Fruit fly (Drosophila melanogaster) whole organism, embryonic: Measurements from ENCODE around the gene CG18563.

Experiments
- B-H1 ChIP-seq: fragments of 200-800 bp; sonication (Bioruptor generic); IDR thresholded peaks from 3 replicates; pipeline ENCODE4 v1.3.6; 2022; ENCODE audit warnings: missing biosample characterization, missing genetic modification characterization
- BEAF-32 ChIP-seq: fragments of 200-800 bp; sonication (Bioruptor generic); optimal IDR thresholded peaks from 3 replicates; lab custom pipeline; 2017; ENCODE audit warnings: missing biosample characterization, missing genetic modification characterization, mild to moderate bottlenecking, moderate library complexity, missing genetic modification reagents
- Blimp-1 ChIP-seq: fragments of 200-800 bp; sonication (Bioruptor generic); optimal IDR thresholded peaks from 3 replicates; lab custom pipeline; 2018; ENCODE audit warnings: missing biosample characterization, missing genetic modification characterization, mild to moderate bottlenecking, moderate library complexity, missing genetic modification reagents
- CG10209 ChIP-seq: fragments of 200-800 bp; sonication (Bioruptor generic); optimal IDR thresholded peaks from 3 replicates; lab custom pipeline; 2017; ENCODE audit warnings: missing biosample characterization, mild to moderate bottlenecking, missing genetic modification characterization, missing genetic modification reagents
- CG13894 ChIP-seq: fragments of 200-800 bp; sonication (Bioruptor generic); optimal IDR thresholded peaks from 3 replicates; lab custom pipeline; 2018; ENCODE audit warnings: missing biosample characterization, mild to moderate bottlenecking, missing genetic modification characterization, moderate library complexity
- CG14965 ChIP-seq: fragments of 200-800 bp; sonication (Bioruptor generic); optimal IDR thresholded peaks from 2 replicates; lab custom pipeline; 2016; ENCODE audit warnings: missing biosample characterization, missing genetic modification characterization, borderline replicate concordance
- CG16863 ChIP-seq: fragments of 200-800 bp; sonication (Bioruptor generic); optimal IDR thresholded peaks from 3 replicates; lab custom pipeline; 2016; ENCODE audit warnings: missing biosample characterization, missing genetic modification characterization
- CG17568 ChIP-seq: fragments of 200-800 bp; sonication (Bioruptor generic); optimal IDR thresholded peaks from 2 replicates; lab custom pipeline; 2018; ENCODE audit warnings: missing biosample characterization, mild to moderate bottlenecking, missing genetic modification characterization, moderate library complexity
- CG17612 ChIP-seq: fragments of 200-800 bp; sonication (Bioruptor generic); IDR thresholded peaks from 2 replicates; pipeline ENCODE4 v1.3.6; 2022; ENCODE audit warnings: missing biosample characterization, missing genetic modification characterization
- CG18599 ChIP-seq: fragments of 200-800 bp; sonication (Bioruptor generic); optimal IDR thresholded peaks from 3 replicates; lab custom pipeline; 2017; ENCODE audit warnings: missing biosample characterization, missing genetic modification characterization, mild to moderate bottlenecking, moderate library complexity, missing genetic modification reagents
- CG18764 ChIP-seq: fragments of 200-800 bp; sonication (Bioruptor generic); optimal IDR thresholded peaks from 3 replicates; lab custom pipeline; 2016; ENCODE audit warnings: missing biosample characterization, missing genetic modification characterization
- CG2129 ChIP-seq: fragments of 200-800 bp; sonication (Bioruptor generic); IDR thresholded peaks from 2 replicates; pipeline ENCODE4 v1.3.6; 2022; ENCODE audit warnings: missing biosample characterization, missing genetic modification characterization; ENCODE audit not compliant: partially characterized antibody
- CG3065 ChIP-seq: fragments of 200-800 bp; sonication (Bioruptor generic); optimal IDR thresholded peaks from 2 replicates; lab custom pipeline; 2016; ENCODE audit warnings: missing biosample characterization, missing genetic modification characterization
- CG3163 ChIP-seq: fragments of 200-800 bp; sonication (Bioruptor generic); optimal IDR thresholded peaks from 3 replicates; lab custom pipeline; 2016; ENCODE audit warnings: missing biosample characterization, missing genetic modification characterization
- CG4820 ChIP-seq: fragments of 200-800 bp; sonication (Bioruptor generic); optimal IDR thresholded peaks from 3 replicates; lab custom pipeline; 2016; ENCODE audit warnings: missing biosample characterization, missing genetic modification characterization
- CG6175 ChIP-seq: fragments of 200-800 bp; sonication (Bioruptor generic); IDR thresholded peaks from 3 replicates; pipeline ENCODE4 v1.3.6; 2022; ENCODE audit warnings: missing biosample characterization, missing genetic modification characterization
- CG8388 ChIP-seq: fragments of 200-800 bp; sonication (Bioruptor generic); optimal IDR thresholded peaks from 2 replicates; lab custom pipeline; 2019; ENCODE audit warnings: missing biosample characterization, mild to moderate bottlenecking, missing genetic modification characterization, moderate library complexity
- CG8944 ChIP-seq: fragments of 200-800 bp; sonication (Bioruptor generic); optimal IDR thresholded peaks from 3 replicates; lab custom pipeline; 2016; ENCODE audit warnings: missing biosample characterization, missing genetic modification characterization
- CG9797 ChIP-seq: fragments of 200-800 bp; sonication (Bioruptor generic); optimal IDR thresholded peaks from 3 replicates; lab custom pipeline; 2018; ENCODE audit warnings: missing biosample characterization, mild to moderate bottlenecking, missing genetic modification characterization
- CG9817 ChIP-seq: fragments of 200-800 bp; sonication (Bioruptor generic); optimal IDR thresholded peaks from 2 replicates; lab custom pipeline; 2018; ENCODE audit warnings: missing biosample characterization, mild to moderate bottlenecking, missing genetic modification characterization, moderate library complexity
- Dll ChIP-seq: fragments of 200-800 bp; sonication (Bioruptor generic); IDR thresholded peaks from 4 replicates; pipeline ENCODE4 v1.3.6; 2022; ENCODE audit warnings: missing biosample characterization, missing genetic modification characterization; ENCODE audit not compliant: partially characterized antibody
- Elba2 ChIP-seq: fragments of 200-800 bp; sonication (Bioruptor generic); optimal IDR thresholded peaks from 3 replicates; lab custom pipeline; 2016; ENCODE audit warnings: missing biosample characterization, missing genetic modification characterization
- H2.0 ChIP-seq: fragments of 200-800 bp; sonication (Bioruptor generic); IDR thresholded peaks from 2 replicates; pipeline ENCODE4 v1.3.6; 2022; ENCODE audit warnings: missing biosample characterization, missing genetic modification characterization
- Hand ChIP-seq: fragments of 200-800 bp; sonication (Bioruptor generic); optimal IDR thresholded peaks from 2 replicates; lab custom pipeline; 2017; ENCODE audit warnings: mild to moderate bottlenecking, missing biosample characterization, missing genetic modification reagents, missing genetic modification characterization
- Jarid2 ChIP-seq: fragments of 200-800 bp; sonication (Bioruptor generic); optimal IDR thresholded peaks from 3 replicates; lab custom pipeline; 2017; ENCODE audit warnings: mild to moderate bottlenecking, missing biosample characterization, missing genetic modification reagents, missing genetic modification characterization
- Meics ChIP-seq: fragments of 200-800 bp; sonication (Bioruptor generic); optimal IDR thresholded peaks from 2 replicates; lab custom pipeline; 2017; ENCODE audit warnings: missing biosample characterization, mild to moderate bottlenecking, missing genetic modification characterization
- Myb ChIP-seq: fragments of 200-800 bp; sonication (Bioruptor generic); optimal IDR thresholded peaks from 2 replicates; lab custom pipeline; 2016; ENCODE audit warnings: missing biosample characterization, missing genetic modification characterization
- NFAT ChIP-seq: fragments of 200-800 bp; sonication (Bioruptor generic); IDR thresholded peaks from 2 replicates; pipeline ENCODE4 v1.3.6; 2022; ENCODE audit warnings: missing biosample characterization, missing genetic modification characterization
- NfI ChIP-seq: fragments of 200-800 bp; sonication (Bioruptor generic); optimal IDR thresholded peaks from 3 replicates; lab custom pipeline; 2018; ENCODE audit warnings: missing biosample characterization, mild to moderate bottlenecking, missing genetic modification characterization, moderate library complexity
- Opbp ChIP-seq: fragments of 200-800 bp; sonication (Bioruptor generic); IDR thresholded peaks from 3 replicates; pipeline ENCODE4 v1.3.6; 2022; ENCODE audit warnings: missing biosample characterization, missing genetic modification characterization; ENCODE audit not compliant: partially characterized antibody
- Optix ChIP-seq: fragments of 200-800 bp; sonication (Bioruptor generic); IDR thresholded peaks from 3 replicates; pipeline ENCODE4 v1.3.6; 2022; ENCODE audit warnings: missing biosample characterization, missing genetic modification characterization
- Six4 ChIP-seq: fragments of 200-800 bp; sonication (Bioruptor generic); optimal IDR thresholded peaks from 2 replicates; lab custom pipeline; 2016; ENCODE audit warnings: missing biosample characterization, missing genetic modification characterization
- ase ChIP-seq: fragments of 200-800 bp; sonication (Bioruptor generic); IDR thresholded peaks from 3 replicates; pipeline ENCODE4 v1.3.6; 2022; ENCODE audit warnings: missing biosample characterization, missing genetic modification characterization
- btn ChIP-seq: fragments of 200-800 bp; sonication (Bioruptor generic); optimal IDR thresholded peaks from 2 replicates; lab custom pipeline; 2016; ENCODE audit warnings: missing biosample characterization, missing genetic modification characterization
- cas ChIP-seq: fragments of 200-800 bp; sonication (Bioruptor generic); IDR thresholded peaks from 2 replicates; pipeline ENCODE4 v1.3.6; 2022; ENCODE audit warnings: missing biosample characterization, missing genetic modification characterization
- cato ChIP-seq: fragments of 200-800 bp; sonication (Bioruptor generic); optimal IDR thresholded peaks from 2 replicates; lab custom pipeline; 2016; ENCODE audit warnings: missing biosample characterization, missing genetic modification characterization, borderline replicate concordance
- chn ChIP-seq: fragments of 200-800 bp; sonication (Bioruptor generic); optimal IDR thresholded peaks from 2 replicates; lab custom pipeline; 2016; ENCODE audit warnings: missing biosample characterization, missing genetic modification characterization
- eve ChIP-seq, 2 experiments: fragments of >200 bp; optimal IDR thresholded peaks; 2 replicates each; lab custom pipeline; 2017; ENCODE audit warnings: missing biosample characterization in 2 of 2, missing genetic modification characterization in 2 of 2
- gro ChIP-seq: fragments of 200-800 bp; sonication (Bioruptor generic); optimal IDR thresholded peaks from 2 replicates; lab custom pipeline; 2016; ENCODE audit warnings: missing biosample characterization, missing genetic modification characterization
- mirr ChIP-seq: fragments of 200-800 bp; sonication (Bioruptor generic); optimal IDR thresholded peaks from 3 replicates; lab custom pipeline; 2018; ENCODE audit warnings: missing biosample characterization, mild to moderate bottlenecking, missing genetic modification characterization
- oc ChIP-seq: fragments of 200-800 bp; sonication (Bioruptor generic); optimal IDR thresholded peaks from 2 replicates; lab custom pipeline; 2018; ENCODE audit warnings: missing biosample characterization, mild to moderate bottlenecking, missing genetic modification characterization, moderate library complexity
- onecut ChIP-seq: fragments of 200-800 bp; sonication (Bioruptor generic); IDR thresholded peaks from 2 replicates; pipeline ENCODE4 v1.3.6; 2022; ENCODE audit warnings: missing biosample characterization, missing genetic modification characterization
- p53 ChIP-seq: fragments of 200-800 bp; sonication (Bioruptor generic); optimal IDR thresholded peaks from 2 replicates; lab custom pipeline; 2016; ENCODE audit warnings: missing biosample characterization, missing genetic modification characterization
- repo ChIP-seq: fragments of 200-800 bp; sonication (Bioruptor generic); optimal IDR thresholded peaks from 2 replicates; lab custom pipeline; 2016; ENCODE audit warnings: missing biosample characterization, missing genetic modification characterization
- sc ChIP-seq, 3 experiments: fragments of >200 bp in 2 of 3; fragments of 200-800 bp in 1 of 3; sonication (Bioruptor generic) in 1 of 3; optimal IDR thresholded peaks; 2 replicates in 2 of 3; 3 replicates in 1 of 3; lab custom pipeline; 2017; ENCODE audit warnings: mild to moderate bottlenecking in 1 of 3, missing biosample characterization in 1 of 3, missing genetic modification characterization in 1 of 3, missing genetic modification reagents in 1 of 3
- sd ChIP-seq: fragments of 200-800 bp; sonication (Bioruptor generic); optimal IDR thresholded peaks from 3 replicates; lab custom pipeline; 2018; ENCODE audit warnings: missing biosample characterization, mild to moderate bottlenecking, missing genetic modification characterization, moderate library complexity
- sna ChIP-seq: fragments of 200-800 bp; sonication (Bioruptor generic); IDR thresholded peaks from 2 replicates; pipeline ENCODE4 v1.3.6; 2022; ENCODE audit warnings: missing biosample characterization, missing genetic modification characterization; ENCODE audit not compliant: partially characterized antibody
- so ChIP-seq: fragments of 200-800 bp; sonication (Bioruptor generic); IDR thresholded peaks from 3 replicates; pipeline ENCODE4 v1.3.6; 2022; ENCODE audit warnings: missing biosample characterization, missing genetic modification characterization
- tx ChIP-seq: fragments of 200-800 bp; sonication (Bioruptor generic); optimal IDR thresholded peaks from 2 replicates; lab custom pipeline; 2016; ENCODE audit warnings: missing biosample characterization, missing genetic modification characterization

Gene CG18563

DNA sequence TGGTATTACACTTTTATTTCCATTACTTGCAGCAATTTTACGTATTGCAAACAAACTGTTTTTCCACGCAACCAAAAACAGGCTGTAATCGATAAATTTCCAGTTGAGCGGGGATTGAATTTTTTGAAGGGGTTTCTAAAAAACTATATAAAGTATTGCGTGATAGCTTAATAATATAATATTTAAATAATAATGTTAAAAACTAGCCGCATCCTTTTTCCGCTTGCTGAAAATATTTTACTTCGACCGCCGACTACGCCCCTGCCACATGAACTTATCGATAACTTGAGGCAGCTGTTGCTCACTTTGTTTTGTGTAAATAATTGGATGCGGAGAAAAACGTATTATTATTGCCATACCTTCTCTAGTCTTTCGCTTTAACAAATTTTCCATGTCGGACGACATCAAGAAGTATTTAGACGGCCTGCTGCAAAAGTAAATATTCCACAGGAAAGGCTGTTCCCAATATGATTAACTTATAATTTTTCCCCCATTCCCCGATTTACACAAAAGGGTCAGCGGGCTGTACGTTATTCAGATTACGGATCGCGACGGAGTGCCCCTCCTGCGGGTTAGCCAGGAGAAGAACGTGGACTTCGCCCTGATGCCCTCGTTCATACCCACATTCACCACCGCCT, 23.2 kb upstream of the CG18563 start, which contains the start of the genes fws and Lamtor3 (continued):
- TF ChIP-seq CG8388 (GFP tag; lab: Kevin White, UChicago) = peak; percentile 96
- peak; percentile 95 for TF ChIP-seq CG4820 (GFP tag; lab: Kevin White, UChicago)
- TF ChIP-seq Opbp (GFP tag; lab: Robert Waterston, UW) = peak; percentile 51; the same call in 1 of the 3 replicates
- TF ChIP-seq B-H1 (GFP tag; lab: Robert Waterston, UW) = peak; percentile 99
- TF ChIP-seq Six4 (GFP tag; lab: Kevin White, UChicago) = peak; percentile 95
- TF ChIP-seq CG9817 = peak; percentile 97
- peak; percentile 75 for TF ChIP-seq CG8944 (GFP tag; lab: Kevin White, UChicago)
- TF ChIP-seq cas (GFP tag; lab: Robert Waterston, UW) = peak; percentile 98
- TF ChIP-seq btn (GFP tag; lab: Kevin White, UChicago) = peak; percentile 30
- peak; percentile 99 for TF ChIP-seq NfI (GFP tag; lab: Kevin White, UChicago)
- peak; percentile 92 for TF ChIP-seq chn (GFP tag; lab: Kevin White, UChicago)
- TF ChIP-seq H2.0 (GFP tag; lab: Robert Waterston, UW) = peak; percentile 99
- TF ChIP-seq Optix (GFP tag; lab: Robert Waterston, UW) = peak; percentile 99
- TF ChIP-seq CG2129 (GFP tag; lab: Robert Waterston, UW) = no peak
- TF ChIP-seq oc (tag; lab: Kevin White, UChicago) = peak; percentile 99
- peak; percentile 87 for TF ChIP-seq tx
- TF ChIP-seq Meics = peak; percentile 98
- peak; percentile 99 for TF ChIP-seq CG6175 (GFP tag; lab: Robert Waterston, UW)
- peak; percentile 53 for TF ChIP-seq repo
- TF ChIP-seq Elba2 (GFP tag; lab: Kevin White, UChicago) = peak; percentile 75
- TF ChIP-seq so (GFP tag; lab: Robert Waterston, UW) = peak; percentile 99
- peak; percentile 96 for TF ChIP-seq cato

DNA sequence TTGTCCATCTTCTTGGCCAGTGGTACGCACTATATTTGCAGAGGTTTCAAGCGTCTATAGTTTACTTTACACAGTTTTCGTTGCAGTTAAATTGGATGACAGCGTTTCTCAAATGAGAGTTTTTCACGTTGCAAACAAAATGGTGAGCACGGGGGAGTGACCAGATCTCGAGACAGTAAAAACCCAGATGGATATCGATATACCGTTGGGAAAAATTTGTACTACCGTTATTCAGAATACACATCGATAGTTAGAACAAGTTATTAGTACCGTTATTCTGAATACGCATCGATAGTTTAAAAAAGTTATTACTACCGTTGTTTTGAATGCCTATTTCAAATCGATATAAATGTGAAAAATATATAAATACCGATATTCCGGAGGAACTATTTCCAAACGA, 19.9 kb upstream of the CG18563 start, which contains the start of gene cass:
Gene cass, minus strand, starts transcription at position 179 of the 400 bp plus-strand sequence.
- TF ChIP-seq CG3163 (GFP tag; lab: Kevin White, UChicago) (no peak), BEAF-32 (GFP tag; lab: Kevin White, UChicago) (peak; percentile 90), CG10209 (GFP tag; lab: Kevin White, UChicago) (no peak), CG9797 (GFP tag; lab: Kevin White, UChicago) (peak; percentile 77), Myb (peak; percentile 88), p53 (GFP tag; lab: Kevin White, UChicago) (no peak), CG17612 (GFP tag; lab: Robert Waterston, UW) (no peak), CG18599 (GFP tag; lab: Kevin White, UChicago) (no peak), mirr (GFP tag; lab: Kevin White, UChicago) (no peak), CG16863 (GFP tag; lab: Kevin White, UChicago) (no peak), NFAT (no peak), CG3065 (GFP tag; lab: Kevin White, UChicago) (no peak), sc (optimal IDR thresholded peaks at IDR 0.05; lab: Kevin White, UChicago) (no peak), sc (GFP tag; optimal IDR thresholded peaks at IDR 0.05; lab: Kevin White, UChicago) (no peak), eve (GFP tag; optimal IDR thresholded peaks at IDR 0.05; lab: Kevin White, UChicago) (no peak), CG14965 (GFP tag; lab: Kevin White, UChicago) (no peak), Hand (GFP tag; lab: Kevin White, UChicago) (no peak), Blimp-1 (GFP tag; lab: Kevin White, UChicago) (no peak), CG13894 (peak; percentile 13), sna (GFP tag; lab: Robert Waterston, UW) (peak; percentile 82), gro (peak; percentile 15), Dll (GFP tag; lab: Robert Waterston, UW) (peak; percentile 90), ase (GFP tag; lab: Robert Waterston, UW) (no peak), sd (tag; lab: Kevin White, UChicago) (peak; percentile 74), CG17568 (GFP tag; lab: Kevin White, UChicago) (no peak), onecut (GFP tag; lab: Robert Waterston, UW) (no peak), CG18764 (GFP tag; lab: Kevin White, UChicago) (no peak), Jarid2 (no peak)
